Worm (Caenorhabditis elegans) whole organism, L3 larva: ENCODE measurements around the gene cutl-24.

Source experiments
- aly-2 ChIP-seq: fragments of 150-350 bp; optimal IDR thresholded peaks from 2 replicates; lab custom pipeline; 2014; ENCODE audit warnings: missing biosample characterization, missing genetic modification characterization
- elt-2 ChIP-seq: sonication (generic microtip); optimal IDR thresholded peaks from 2 replicates; lab custom pipeline; 2016; ENCODE audit warnings: missing genetic modification reagents, mild to moderate bottlenecking, missing genetic modification characterization, missing compliant biosample characterization
- lin-15B ChIP-seq: fragments of 150-350 bp; optimal IDR thresholded peaks from 2 replicates; lab custom pipeline; 2014; ENCODE audit warnings: missing biosample characterization, missing genetic modification characterization
- nhr-76 ChIP-seq: fragments of 150-350 bp; sonication (generic microtip); optimal IDR thresholded peaks from 5 replicates; lab custom pipeline; 2014; ENCODE audit warnings: missing biosample characterization, missing genetic modification characterization
- unc-39 ChIP-seq: sonication (generic microtip); optimal IDR thresholded peaks from 4 replicates; lab custom pipeline; 2017; ENCODE audit warnings: missing biosample characterization, missing genetic modification characterization
- zag-1 ChIP-seq: fragments of 150-350 bp; optimal IDR thresholded peaks from 2 replicates; lab custom pipeline; 2014; ENCODE audit warnings: missing biosample characterization, missing genetic modification characterization
- ztf-4 ChIP-seq: fragments of 150-350 bp; optimal IDR thresholded peaks from 2 replicates; lab custom pipeline; 2014; ENCODE audit warnings: missing biosample characterization, missing genetic modification characterization

- TF ChIP-seq lin-15B (tag; lab: Kevin White, UChicago) (no peak), nhr-76 (no peak), ztf-4 (tag; lab: Kevin White, UChicago) (no peak), unc-39 (tag; lab: Kevin White, UChicago) (no peak), zag-1 (no peak), elt-2 (tag; lab: Kevin White, UChicago) (peak; percentile 37), aly-2 (no peak)
Observed at ce11 chrIV:189087-189486, 24.2 kb downstream of the cutl-24 start.
